Worm (Caenorhabditis elegans): ENCODE results near the gene F32F2.4.

DNA sequence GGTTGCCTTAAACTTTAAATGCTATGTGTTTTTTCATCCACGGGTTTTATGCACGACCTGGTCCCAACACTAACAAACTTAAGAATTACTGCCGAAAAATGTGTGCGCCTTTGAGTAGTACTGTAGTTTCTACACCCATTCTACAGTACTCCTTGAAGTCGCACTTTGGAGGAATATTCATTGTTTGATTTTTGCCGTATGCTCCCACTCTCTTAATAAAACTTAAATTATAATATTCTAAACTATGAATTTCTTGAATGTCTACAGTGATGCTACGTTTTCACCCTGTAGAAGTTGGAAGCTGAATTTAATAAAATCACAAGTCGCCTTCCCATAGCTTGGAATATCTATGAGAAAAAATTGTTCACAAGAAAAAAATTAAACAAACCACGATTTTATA lies 33.7 kb downstream of the F32F2.4 start:
- TF ChIP-seq nhr-12 (tag; optimal IDR thresholded peaks at IDR 0.05) (no peak), elt-3 (tag; optimal IDR thresholded peaks at IDR 0.05) (no peak), nhr-237 (tag; optimal IDR thresholded peaks at IDR 0.05) (no peak), sma-9 (GFP tag; optimal IDR thresholded peaks at IDR 0.05) (no peak), sma-9 (tag; optimal IDR thresholded peaks at IDR 0.05) (no peak), lsy-2 (tag; optimal IDR thresholded peaks at IDR 0.05) (no peak), lin-13 (GFP tag; optimal IDR thresholded peaks at IDR 0.05) (no peak), mbf-1 (tag; optimal IDR thresholded peaks at IDR 0.05) (no peak)

Data from whole organism, L2 larva.